Worm (Caenorhabditis elegans) whole organism, L4/young adult: ENCODE results near the gene qars-1.
"Not testable (repeated sequence)": the region's sequence is repeated elsewhere in the genome, so short reads cannot be mapped to it uniquely, and the experiment has no call there.

ENCODE experiments used
- W03F9.2 ChIP-seq: fragments of 150-350 bp; optimal IDR thresholded peaks from 2 replicates; lab custom pipeline; 2014; ENCODE audit warnings: missing biosample characterization, missing genetic modification characterization
- dao-5 ChIP-seq: sonication (generic microtip); optimal IDR thresholded peaks from 2 replicates; lab custom pipeline; 2016; ENCODE audit warnings: missing genotype, missing genetic modification characterization, moderate library complexity, missing compliant biosample characterization
- him-1 ChIP-seq: sonication (generic microtip); optimal IDR thresholded peaks from 2 replicates; lab custom pipeline; 2016; ENCODE audit warnings: missing genotype, missing genetic modification reagents, missing genetic modification characterization, missing compliant biosample characterization

The qars-1 gene

DNA sequence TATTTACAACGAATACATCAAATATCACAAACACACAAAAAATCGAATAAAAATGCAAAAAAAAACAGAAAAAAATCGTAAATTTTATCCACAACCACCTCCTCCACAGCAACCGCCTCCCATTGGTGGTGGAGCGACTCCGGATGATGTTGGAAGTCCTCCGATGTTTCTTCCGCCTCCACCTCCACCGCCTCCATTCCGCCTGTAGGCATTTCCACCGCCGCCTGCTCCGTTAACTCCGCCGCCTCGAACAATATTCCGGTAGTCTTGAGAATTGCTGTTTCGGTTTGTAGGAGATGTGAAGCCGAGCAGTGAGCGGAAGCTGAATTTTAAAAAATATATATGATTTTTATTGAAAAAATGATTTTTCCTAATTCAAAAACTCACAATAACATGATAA, 15.4 kb upstream of the qars-1 start:
- no peak for TF ChIP-seq him-1 (tag; lab: Kevin White, UChicago)

ce11 chrIV:15027884-15028283, 14.9 kb upstream of the qars-1 start:
- no peak for TF ChIP-seq him-1 (tag; lab: Kevin White, UChicago)

- no peak for TF ChIP-seq dao-5 (tag; lab: Kevin White, UChicago)
- TF ChIP-seq W03F9.2 (tag; lab: Kevin White, UChicago), result no peak
- TF ChIP-seq him-1 (tag; lab: Kevin White, UChicago), result no peak
These were observed 14.4 kb upstream of the qars-1 start for ce11 chrIV:15027334-15027733.

DNA sequence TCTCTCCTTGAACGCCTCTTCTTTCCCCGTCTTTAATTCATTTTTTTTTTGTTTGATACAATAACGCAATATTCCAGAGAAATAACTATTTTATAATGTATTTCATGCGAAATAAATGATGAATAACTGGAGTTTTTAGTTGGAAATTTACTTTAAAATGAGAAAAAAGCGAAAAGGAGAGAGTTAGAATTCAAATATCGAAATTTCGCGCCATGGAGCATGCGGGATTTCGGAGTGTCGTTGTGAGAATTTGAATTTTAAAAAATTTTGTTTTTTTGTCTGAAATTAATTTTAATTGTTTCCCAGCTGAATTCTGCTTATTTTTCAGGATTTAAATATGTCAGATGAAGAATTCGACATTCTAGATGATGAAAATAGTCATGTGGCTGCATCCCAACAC, 12.4 kb upstream of the qars-1 start, which contains the start of gene fcd-2:
Gene fcd-2, plus strand, starts transcription at position 327 of the 400 bp plus-strand sequence.
- TF ChIP-seq W03F9.2 (tag; lab: Kevin White, UChicago) (peak; percentile 53), him-1 (tag; lab: Kevin White, UChicago) (peak; percentile 66), dao-5 (tag; lab: Kevin White, UChicago) (no peak)

- TF ChIP-seq dao-5 (tag; lab: Kevin White, UChicago) (no peak), him-1 (tag; lab: Kevin White, UChicago) (no peak), W03F9.2 (tag; lab: Kevin White, UChicago) (no peak)
These were observed 11.4 kb upstream of the qars-1 start for ce11 chrIV:15024426-15024825.

- TF ChIP-seq dao-5 (tag; lab: Kevin White, UChicago) (no peak), him-1 (tag; lab: Kevin White, UChicago) (peak; percentile 10)
These were observed 8.0 kb upstream of the qars-1 start for ce11 chrIV:15020958-15021357.

ce11 chrIV:15016984-15017383, 4.0 kb upstream of the qars-1 start:
- TF ChIP-seq W03F9.2 (tag; lab: Kevin White, UChicago) (no peak), him-1 (tag; lab: Kevin White, UChicago) (no peak)

DNA sequence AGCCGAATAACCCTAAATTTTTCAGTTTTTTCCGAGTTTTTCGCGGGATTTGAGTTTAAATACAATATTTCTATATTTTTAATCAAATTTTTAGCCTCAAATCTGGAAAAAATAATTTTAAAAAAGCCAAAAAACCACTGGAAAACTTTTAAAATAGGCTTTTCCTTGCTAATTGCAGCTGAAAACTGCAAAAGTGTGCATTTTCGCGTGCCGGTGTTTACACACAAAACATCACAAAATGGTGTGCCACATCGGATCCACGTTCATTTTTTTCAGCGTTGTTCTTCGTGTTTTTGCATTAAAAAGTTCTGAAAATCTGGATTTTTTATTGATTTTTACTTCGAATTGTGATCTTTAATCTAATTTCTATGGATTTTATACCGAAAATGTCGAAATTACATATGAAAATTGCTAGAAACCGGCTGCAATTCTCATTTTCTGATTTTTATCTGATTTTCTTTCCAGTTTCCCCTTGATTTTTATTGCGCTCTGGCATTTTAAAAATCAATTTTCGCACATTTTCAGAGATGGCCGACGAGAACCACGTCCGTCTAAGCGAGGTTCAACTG, 618 bp upstream of the qars-1 start, which contains the start of gene Y41E3.7:
Gene Y41E3.7, plus strand, starts transcription at position 519 of the 569 bp plus-strand sequence.
- TF ChIP-seq dao-5 (tag; lab: Kevin White, UChicago) (no peak), him-1 (tag; lab: Kevin White, UChicago) (no peak), W03F9.2 (tag; lab: Kevin White, UChicago) (peak; percentile 10)

DNA sequence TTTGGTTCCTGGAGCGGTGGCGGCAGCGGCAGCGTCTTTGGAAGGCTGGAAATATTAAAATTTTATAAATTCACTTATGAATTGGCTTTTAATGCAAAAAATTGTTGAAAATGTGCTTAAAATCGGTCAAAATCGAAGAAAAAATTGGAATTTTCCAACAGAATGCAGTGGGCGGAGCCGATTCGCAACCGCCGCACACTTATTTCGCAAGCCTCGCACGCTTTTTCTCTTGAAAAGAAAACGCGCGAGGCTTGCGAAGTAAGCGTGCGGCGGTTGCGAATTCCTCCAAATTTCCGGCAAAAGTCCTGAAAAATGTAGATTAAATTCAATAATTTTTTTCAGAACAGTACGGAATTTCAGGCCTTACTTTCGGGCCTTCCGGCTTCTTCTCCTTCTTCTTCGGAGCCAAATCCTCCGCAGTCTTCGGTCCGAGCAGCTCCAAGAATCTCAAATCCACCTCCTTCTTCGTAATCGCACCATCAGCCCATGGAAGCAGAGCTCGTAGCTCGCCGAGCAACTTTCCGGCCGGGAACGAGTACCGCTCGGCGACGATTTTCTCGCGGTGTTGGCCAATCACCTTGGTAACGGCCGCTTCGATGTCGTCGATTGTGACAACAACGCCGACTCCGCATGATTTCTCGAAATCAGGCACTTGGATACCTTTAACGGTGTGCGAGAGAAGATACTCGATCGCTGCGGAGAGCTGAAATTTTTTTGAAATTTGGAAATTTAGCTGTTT, 660 bp downstream of the qars-1 start:
- TF ChIP-seq him-1 (tag; lab: Kevin White, UChicago) (no peak), dao-5 (tag; lab: Kevin White, UChicago) (no peak), W03F9.2 (tag; lab: Kevin White, UChicago) (no peak)

DNA sequence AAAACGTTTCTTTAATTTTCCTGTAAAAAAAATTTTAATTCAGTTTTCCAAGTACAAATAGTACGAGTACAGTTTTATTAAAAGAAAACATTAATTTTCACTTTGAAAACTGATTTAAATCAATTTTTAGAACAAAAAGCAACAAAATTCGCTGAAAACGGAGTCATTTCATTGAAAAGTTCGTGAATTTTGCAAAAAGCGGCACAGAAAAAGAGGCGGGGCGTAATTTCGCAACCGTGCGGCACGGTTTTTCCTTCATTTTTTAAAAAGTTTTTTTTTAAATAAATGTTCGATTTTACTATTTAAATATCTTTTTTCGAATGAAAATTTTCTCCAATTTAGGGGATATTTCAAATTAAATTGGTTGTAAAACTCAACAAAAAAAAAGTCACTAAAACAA, 1.8 kb downstream of the qars-1 start:
- TF ChIP-seq him-1 (tag; lab: Kevin White, UChicago), result no peak
- TF ChIP-seq dao-5 (tag; lab: Kevin White, UChicago), result no peak
- TF ChIP-seq W03F9.2 (tag; lab: Kevin White, UChicago), result no peak

ce11 chrIV:15008200-15008599, 4.8 kb downstream of the qars-1 start:
- TF ChIP-seq him-1 (tag; lab: Kevin White, UChicago), result no peak
- TF ChIP-seq W03F9.2 (tag; lab: Kevin White, UChicago), result no peak
- no peak for TF ChIP-seq dao-5 (tag; lab: Kevin White, UChicago)

- not testable (repeated sequence) for TF ChIP-seq W03F9.2, dao-5, him-1 (tag; lab: Kevin White, UChicago)
These were observed 6.5 kb downstream of the qars-1 start, which contains the start of gene Y41E3.6 for ce11 chrIV:15006494-15006893. Gene Y41E3.6 (plus strand): TSS chrIV:15006794.

DNA sequence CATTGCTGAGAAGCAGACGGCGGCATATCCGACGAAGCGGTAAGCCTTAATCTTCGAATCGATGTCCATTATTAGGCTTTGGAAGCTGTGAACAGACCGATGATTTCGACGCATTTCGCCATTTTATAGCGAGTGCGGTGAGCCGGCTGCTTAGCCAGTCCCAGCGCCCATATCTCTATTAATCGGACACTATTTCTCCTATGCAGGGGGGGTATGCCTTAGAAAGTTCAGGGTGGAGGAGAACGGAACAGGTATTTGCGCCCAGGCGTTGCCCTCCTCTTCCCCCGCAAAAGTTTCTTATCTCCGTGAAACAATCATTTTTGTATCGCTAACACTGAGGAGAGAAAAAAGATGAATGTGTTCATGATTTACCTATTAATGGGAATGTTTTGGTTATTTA, 26.3 kb downstream of the qars-1 start, which contains the start of gene dpy-4:
Gene dpy-4, minus strand, starts transcription at position 101 of the 400 bp plus-strand sequence.
- TF ChIP-seq W03F9.2 (tag; lab: Kevin White, UChicago) (no peak), dao-5 (tag; lab: Kevin White, UChicago) (no peak), him-1 (tag; lab: Kevin White, UChicago) (no peak)

ce11 chrIV:14985859-14986258, 27.1 kb downstream of the qars-1 start:
- TF ChIP-seq dao-5 (tag; lab: Kevin White, UChicago) (no peak), W03F9.2 (tag; lab: Kevin White, UChicago) (no peak), him-1 (tag; lab: Kevin White, UChicago) (no peak)
